Fruit fly (Drosophila melanogaster) whole organism, embryonic: ENCODE measurements around the gene CG7627.
A peak's percentile ranks its signal among the peaks of the same experiment; 100 is the strongest.

Experiments
- Aef1 ChIP-seq: fragments of 200-800 bp; sonication (Bioruptor generic); IDR thresholded peaks from 3 replicates; pipeline ENCODE4 v1.3.6; 2022; ENCODE audit warnings: missing biosample characterization, missing genetic modification characterization
- CG10147 ChIP-seq: fragments of 200-800 bp; sonication (Bioruptor generic); optimal IDR thresholded peaks from 2 replicates; lab custom pipeline; 2019; ENCODE audit warnings: missing biosample characterization, mild to moderate bottlenecking, missing genetic modification characterization, moderate library complexity
- CG17361 ChIP-seq: fragments of 200-800 bp; sonication (Bioruptor generic); IDR thresholded peaks from 3 replicates; pipeline ENCODE4 v1.3.6; 2022; ENCODE audit warnings: missing biosample characterization, missing genetic modification characterization
- CG17912 ChIP-seq: fragments of 200-800 bp; sonication (Bioruptor generic); optimal IDR thresholded peaks from 2 replicates; lab custom pipeline; 2018; ENCODE audit warnings: missing biosample characterization, mild to moderate bottlenecking, missing genetic modification characterization
- CG1832 ChIP-seq: fragments of 200-800 bp; sonication (Bioruptor generic); optimal IDR thresholded peaks from 2 replicates; lab custom pipeline; 2017; ENCODE audit warnings: missing biosample characterization, mild to moderate bottlenecking, missing genetic modification characterization, inconsistent platforms
- CG2120 ChIP-seq: fragments of 200-800 bp; sonication (Bioruptor generic); optimal IDR thresholded peaks from 3 replicates; lab custom pipeline; 2016; ENCODE audit warnings: missing biosample characterization, missing genetic modification characterization
- CG31388 ChIP-seq: fragments of 200-800 bp; sonication (Bioruptor generic); optimal IDR thresholded peaks from 2 replicates; lab custom pipeline; 2016; ENCODE audit warnings: missing biosample characterization, missing genetic modification characterization
- CG3838 ChIP-seq: fragments of 200-800 bp; sonication (Bioruptor generic); optimal IDR thresholded peaks from 3 replicates; lab custom pipeline; 2016; ENCODE audit warnings: missing biosample characterization, missing genetic modification characterization
- CG3995 ChIP-seq: fragments of 200-800 bp; sonication (Bioruptor generic); optimal IDR thresholded peaks from 3 replicates; lab custom pipeline; 2016; ENCODE audit warnings: missing biosample characterization, missing genetic modification characterization
- CG4707 ChIP-seq: fragments of 200-800 bp; sonication (Bioruptor generic); optimal IDR thresholded peaks from 2 replicates; lab custom pipeline; 2018; ENCODE audit warnings: missing biosample characterization, mild to moderate bottlenecking, missing genetic modification characterization, moderate library complexity
- CG4820 ChIP-seq: fragments of 200-800 bp; sonication (Bioruptor generic); optimal IDR thresholded peaks from 3 replicates; lab custom pipeline; 2016; ENCODE audit warnings: missing biosample characterization, missing genetic modification characterization
- CG5180 ChIP-seq: fragments of 200-800 bp; sonication (Bioruptor generic); optimal IDR thresholded peaks from 3 replicates; lab custom pipeline; 2017; ENCODE audit warnings: missing biosample characterization, missing genetic modification characterization, mild to moderate bottlenecking, moderate library complexity, missing genetic modification reagents
- CG6254 ChIP-seq: fragments of 200-800 bp; sonication (Bioruptor generic); optimal IDR thresholded peaks from 3 replicates; lab custom pipeline; 2017; ENCODE audit warnings: mild to moderate bottlenecking, missing biosample characterization, missing genetic modification reagents, missing genetic modification characterization
- CG6813 ChIP-seq: fragments of 200-800 bp; sonication (Bioruptor generic); optimal IDR thresholded peaks from 2 replicates; lab custom pipeline; 2017; ENCODE audit warnings: missing biosample characterization, missing genetic modification characterization, mild to moderate bottlenecking, moderate library complexity, missing genetic modification reagents
- CG8944 ChIP-seq: fragments of 200-800 bp; sonication (Bioruptor generic); optimal IDR thresholded peaks from 3 replicates; lab custom pipeline; 2016; ENCODE audit warnings: missing biosample characterization, missing genetic modification characterization
- CG9727 ChIP-seq: fragments of 200-800 bp; sonication (Bioruptor generic); optimal IDR thresholded peaks from 3 replicates; lab custom pipeline; 2017; ENCODE audit warnings: missing biosample characterization, mild to moderate bottlenecking, missing genetic modification characterization
- D19A ChIP-seq: fragments of 200-800 bp; optimal IDR thresholded peaks from 3 replicates; lab custom pipeline; 2019; ENCODE audit warnings: missing biosample characterization, mild to moderate bottlenecking, missing genetic modification characterization, moderate library complexity
- Dbx ChIP-seq: fragments of 200-800 bp; sonication (Bioruptor generic); IDR thresholded peaks from 3 replicates; pipeline ENCODE4 v1.3.6; 2022; ENCODE audit warnings: missing biosample characterization, missing genetic modification characterization
- Eip74EF ChIP-seq, 2 experiments: fragments of 200-800 bp in 1 of 2; fragments of >200 bp in 1 of 2; sonication (Bioruptor generic) in 1 of 2; optimal IDR thresholded peaks; 2 replicates each; lab custom pipeline; 2017 to 2019; ENCODE audit warnings: missing biosample characterization in 2 of 2, missing genetic modification characterization in 2 of 2, mild to moderate bottlenecking in 1 of 2, moderate library complexity in 1 of 2
- Ets65A ChIP-seq: fragments of 200-800 bp; sonication (Bioruptor generic); peaks from one replicate; lab custom pipeline; 2016; ENCODE audit warnings: missing biosample characterization, missing genetic modification characterization
- Gug ChIP-seq: fragments of 200-800 bp; sonication (Bioruptor generic); IDR thresholded peaks from 4 replicates; pipeline ENCODE4 v1.3.6; 2022; ENCODE audit warnings: missing biosample characterization, missing genetic modification characterization
- Lhr ChIP-seq: fragments of 200-800 bp; sonication (Bioruptor generic); optimal IDR thresholded peaks from 3 replicates; lab custom pipeline; 2017; ENCODE audit warnings: mild to moderate bottlenecking, missing biosample characterization, missing genetic modification reagents, missing genetic modification characterization
- Lpt ChIP-seq: fragments of >200 bp; optimal IDR thresholded peaks from 2 replicates; lab custom pipeline; 2018; ENCODE audit warnings: missing biosample characterization, missing genetic modification characterization
- Nf-YA ChIP-seq: fragments of 200-800 bp; sonication (Bioruptor generic); IDR thresholded peaks from 2 replicates; pipeline ENCODE4 v1.3.6; 2022; ENCODE audit warnings: missing biosample characterization, missing genetic modification characterization
- Ptx1 ChIP-seq: fragments of 200-800 bp; sonication (Bioruptor generic); IDR thresholded peaks from 2 replicates; pipeline ENCODE4 v1.3.6; 2022; ENCODE audit warnings: missing biosample characterization, missing genetic modification characterization
- Rfx ChIP-seq: fragments of 200-800 bp; sonication (Bioruptor generic); IDR thresholded peaks from 2 replicates; pipeline ENCODE4 v1.3.6; 2022; ENCODE audit warnings: missing biosample characterization, missing genetic modification characterization
- Xbp1 ChIP-seq: fragments of 200-800 bp; sonication (Bioruptor generic); optimal IDR thresholded peaks from 3 replicates; lab custom pipeline; 2016; ENCODE audit warnings: missing biosample characterization, mild to moderate bottlenecking, missing genetic modification characterization
- al ChIP-seq: fragments of 200-800 bp; sonication (Bioruptor generic); IDR thresholded peaks from 2 replicates; pipeline ENCODE4 v1.3.6; 2022; ENCODE audit warnings: missing biosample characterization, missing genetic modification characterization
- amos ChIP-seq: fragments of 200-800 bp; sonication (Bioruptor generic); IDR thresholded peaks from 2 replicates; pipeline ENCODE4 v1.3.6; 2022; ENCODE audit warnings: missing biosample characterization, missing genetic modification characterization; ENCODE audit not compliant: partially characterized antibody
- bsh ChIP-seq, 2 experiments: fragments of 200-800 bp; sonication (Bioruptor generic); optimal IDR thresholded peaks; 2 replicates each; lab custom pipeline; 2017 to 2018; ENCODE audit warnings: mild to moderate bottlenecking in 2 of 2, missing biosample characterization in 2 of 2, missing genetic modification characterization in 2 of 2, moderate library complexity in 1 of 2
- dimm ChIP-seq: fragments of 200-800 bp; sonication (Bioruptor generic); IDR thresholded peaks from 2 replicates; pipeline ENCODE4 v1.3.6; 2022; ENCODE audit warnings: missing biosample characterization, missing genetic modification characterization
- gsb ChIP-seq: fragments of 200-800 bp; sonication (Bioruptor generic); IDR thresholded peaks from 2 replicates; pipeline ENCODE4 v1.3.6; 2022; ENCODE audit warnings: missing biosample characterization, missing genetic modification characterization
- her ChIP-seq: fragments of 200-800 bp; sonication (Bioruptor generic); optimal IDR thresholded peaks from 2 replicates; lab custom pipeline; 2016; ENCODE audit warnings: missing biosample characterization, missing genetic modification characterization
- hth ChIP-seq: fragments of >200 bp; optimal IDR thresholded peaks from 2 replicates; lab custom pipeline; 2017; ENCODE audit warnings: inconsistent platforms
- klu ChIP-seq: fragments of 200-800 bp; sonication (Bioruptor generic); IDR thresholded peaks from 2 replicates; pipeline ENCODE4 v1.3.6; 2022; ENCODE audit warnings: missing biosample characterization, missing genetic modification characterization
- maf-S ChIP-seq: fragments of 200-800 bp; sonication (Bioruptor generic); optimal IDR thresholded peaks from 2 replicates; lab custom pipeline; 2016; ENCODE audit warnings: missing biosample characterization, missing genetic modification characterization
- nom ChIP-seq: fragments of 200-800 bp; sonication (Bioruptor generic); optimal IDR thresholded peaks from 2 replicates; lab custom pipeline; 2017; ENCODE audit warnings: missing biosample characterization, missing genetic modification characterization, mild to moderate bottlenecking, moderate library complexity, missing genetic modification reagents
- odd ChIP-seq: fragments of 200-800 bp; sonication (Bioruptor generic); optimal IDR thresholded peaks from 2 replicates; lab custom pipeline; 2017; ENCODE audit warnings: missing biosample characterization, mild to moderate bottlenecking, missing genetic modification characterization
- peb ChIP-seq: fragments of 200-800 bp; sonication (Bioruptor generic); IDR thresholded peaks from 2 replicates; pipeline ENCODE4 v1.3.6; 2022; ENCODE audit warnings: missing biosample characterization, missing genetic modification characterization
- rib ChIP-seq: fragments of 200-800 bp; sonication (Bioruptor generic); IDR thresholded peaks from 2 replicates; pipeline ENCODE4 v1.3.6; 2022; ENCODE audit warnings: missing biosample characterization, missing genetic modification characterization
- row ChIP-seq: fragments of 200-800 bp; sonication (Bioruptor generic); IDR thresholded peaks from 3 replicates; pipeline ENCODE4 v1.3.6; 2022; ENCODE audit warnings: missing biosample characterization, missing genetic modification characterization
- sens ChIP-seq: fragments of 200-800 bp; sonication (Bioruptor generic); peaks from one replicate; lab custom pipeline; 2016; ENCODE audit warnings: missing biosample characterization, missing genetic modification characterization
- sima ChIP-seq: fragments of 200-800 bp; sonication (Bioruptor generic); optimal IDR thresholded peaks from 2 replicates; lab custom pipeline; 2016; ENCODE audit warnings: missing biosample characterization, missing genetic modification characterization
- slbo ChIP-seq: fragments of 200-800 bp; sonication (Bioruptor generic); IDR thresholded peaks from 2 replicates; pipeline ENCODE4 v1.3.6; 2022; ENCODE audit warnings: missing biosample characterization, missing genetic modification characterization
- tgo ChIP-seq: fragments of 200-800 bp; sonication (Bioruptor generic); IDR thresholded peaks from 3 replicates; pipeline ENCODE4 v1.3.6; 2022; ENCODE audit warnings: missing biosample characterization, missing genetic modification characterization
- tna ChIP-seq: fragments of 200-800 bp; sonication (Bioruptor generic); IDR thresholded peaks from 2 replicates; pipeline ENCODE4 v1.3.6; 2022; ENCODE audit warnings: missing biosample characterization, missing genetic modification characterization; ENCODE audit not compliant: partially characterized antibody
- ttk ChIP-seq: fragments of 200-800 bp; sonication (Bioruptor generic); IDR thresholded peaks from 2 replicates; pipeline ENCODE4 v2.1.2; 2022; ENCODE audit warnings: missing biosample characterization, missing genetic modification characterization
- tx ChIP-seq: fragments of 200-800 bp; sonication (Bioruptor generic); optimal IDR thresholded peaks from 2 replicates; lab custom pipeline; 2016; ENCODE audit warnings: missing biosample characterization, missing genetic modification characterization
- vfl ChIP-seq: fragments of 200-800 bp; sonication (Bioruptor generic); optimal IDR thresholded peaks from 2 replicates; lab custom pipeline; 2016; ENCODE audit warnings: missing biosample characterization, missing genetic modification characterization
- zen ChIP-seq: fragments of 200-800 bp; sonication (Bioruptor generic); optimal IDR thresholded peaks from 3 replicates; lab custom pipeline; 2018; ENCODE audit warnings: missing biosample characterization, mild to moderate bottlenecking, missing genetic modification characterization, moderate library complexity

The CG7627 gene

dm6 chr2L:8362273-8362954 lies at the start of gene CG7627 (continued):
- TF ChIP-seq CG3838 (GFP tag; lab: Kevin White, UChicago) = no peak
- peak; percentile 25; the same call in 1 of the 2 replicates for TF ChIP-seq klu (GFP tag; lab: Robert Waterston, UW)
- TF ChIP-seq CG17912 (GFP tag; lab: Kevin White, UChicago) = peak; percentile 24
- peak; percentile 82 for TF ChIP-seq CG9727 (GFP tag; lab: Kevin White, UChicago)
- TF ChIP-seq D19A = peak; percentile 33
- TF ChIP-seq rib (GFP tag; lab: Robert Waterston, UW) = peak; percentile 57; the same call in 1 of the 2 replicates
- TF ChIP-seq gsb (GFP tag; lab: Robert Waterston, UW) = peak; percentile 43; the same call in 1 of the 2 replicates
- peak; percentile 85 for TF ChIP-seq Dbx (GFP tag; lab: Robert Waterston, UW)
- peak; percentile 87 for TF ChIP-seq Rfx (GFP tag; lab: Robert Waterston, UW)
- peak; percentile 89 for TF ChIP-seq CG2120 (GFP tag; lab: Kevin White, UChicago)
- peak; percentile 70 for TF ChIP-seq her (GFP tag; lab: Kevin White, UChicago)
- peak; percentile 21 for TF ChIP-seq CG10147 (GFP tag; lab: Kevin White, UChicago)
- peak; percentile 72 for TF ChIP-seq Xbp1 (GFP tag; lab: Kevin White, UChicago)
- TF ChIP-seq slbo = peak; percentile 87
- TF ChIP-seq al (GFP tag; lab: Robert Waterston, UW) = peak; percentile 75
- peak; percentile 65 for TF ChIP-seq vfl
- TF ChIP-seq CG31388 (GFP tag; lab: Kevin White, UChicago) = no peak
- peak; percentile 78 for TF ChIP-seq CG6813
- TF ChIP-seq amos (GFP tag; lab: Robert Waterston, UW) = peak; percentile 27; the same call in 1 of the 2 replicates
- peak; percentile 94 for TF ChIP-seq row (GFP tag; lab: Robert Waterston, UW)
- peak; percentile 12 for TF ChIP-seq CG6254 (GFP tag; lab: Kevin White, UChicago)
- peak; percentile 70; the same call in 1 of the 2 replicates for TF ChIP-seq dimm (GFP tag; lab: Robert Waterston, UW)
- TF ChIP-seq Nf-YA (GFP tag; lab: Robert Waterston, UW) = peak; percentile 53; the same call in 1 of the 2 replicates
- peak; percentile 37 for TF ChIP-seq CG4707 (GFP tag; lab: Kevin White, UChicago)
- TF ChIP-seq maf-S (GFP tag; lab: Kevin White, UChicago) = peak; percentile 43
- no peak for TF ChIP-seq hth (lab: Kevin White, UChicago)
- TF ChIP-seq CG4820 (GFP tag; lab: Kevin White, UChicago) = peak; percentile 72
- no peak for TF ChIP-seq CG1832 (GFP tag; lab: Kevin White, UChicago)
- TF ChIP-seq tx = peak; percentile 57
- TF ChIP-seq Eip74EF (GFP tag; optimal IDR thresholded peaks at IDR 0.05; lab: Kevin White, UChicago) = peak in 1 of 2 experiments; percentile 41
- peak; percentile 11 for TF ChIP-seq zen (tag; lab: Kevin White, UChicago)
- TF ChIP-seq odd (GFP tag; lab: Kevin White, UChicago) = peak; percentile 51
- peak; percentile 65 for TF ChIP-seq peb (GFP tag; lab: Robert Waterston, UW)
- peak; percentile 75 for TF ChIP-seq CG8944 (GFP tag; lab: Kevin White, UChicago)
- no peak for TF ChIP-seq tna (GFP tag; lab: Robert Waterston, UW)
- TF ChIP-seq Gug (GFP tag; lab: Robert Waterston, UW) = peak; percentile 86
- peak; percentile 58 for TF ChIP-seq CG5180 (GFP tag; lab: Kevin White, UChicago)
- TF ChIP-seq sens (GFP tag; lab: Kevin White, UChicago) = peak; percentile 96
- peak; percentile 81 for TF ChIP-seq CG17361
- TF ChIP-seq Ptx1 (GFP tag; lab: Robert Waterston, UW) = peak; percentile 83
- TF ChIP-seq sima = no peak
- no peak for TF ChIP-seq Lhr
- no peak for TF ChIP-seq Lpt
- TF ChIP-seq nom = peak; percentile 48
- peak; percentile 7 for TF ChIP-seq CG3995
- peak in 1 of 2 experiments; percentile 72 for TF ChIP-seq bsh (GFP tag; optimal IDR thresholded peaks at IDR 0.05; lab: Kevin White, UChicago)
- TF ChIP-seq Aef1 (GFP tag; lab: Robert Waterston, UW) = peak; percentile 75
- peak; percentile 74 for TF ChIP-seq tgo (GFP tag; lab: Robert Waterston, UW)
- TF ChIP-seq Ets65A (GFP tag; lab: Kevin White, UChicago) = peak; percentile 97
- TF ChIP-seq ttk (GFP tag; lab: Robert Waterston, UW) = peak; percentile 72
